Worm (Caenorhabditis elegans): ENCODE measurements around the gene F07C3.2.

Gene F07C3.2

ce11 chrV:9225675-9226144, at the start of gene F07C3.2:
Gene F07C3.2 (plus strand): TSS chrV:9226094.
- TF ChIP-seq nfya-1 (tag; optimal IDR thresholded peaks at IDR 0.05; ENCODE audit: insufficient read depth) (peak; percentile 41), nhr-12 (tag; optimal IDR thresholded peaks at IDR 0.05) (no peak), hmg-11 (tag; optimal IDR thresholded peaks at IDR 0.05) (peak; percentile 26), fkh-10 (GFP tag; optimal IDR thresholded peaks at IDR 0.05) (peak; percentile 13), lin-39 (tag; optimal IDR thresholded peaks at IDR 0.05) (peak; percentile 62)

ce11 chrV:9181669-9182250, 44.1 kb upstream of the F07C3.2 start, which contains the start of gene ptr-1:
Gene ptr-1 (minus strand): TSS chrV:9181719.
- TF ChIP-seq tbx-2 (tag; optimal IDR thresholded peaks at IDR 0.05) (no peak), nhr-25 (tag; optimal IDR thresholded peaks at IDR 0.05) (no peak), lin-39 (tag; optimal IDR thresholded peaks at IDR 0.05) (no peak), unc-62 (GFP tag; optimal IDR thresholded peaks at IDR 0.05) (no peak), fkh-2 (tag; optimal IDR thresholded peaks at IDR 0.05) (no peak), hmg-11 (tag; optimal IDR thresholded peaks at IDR 0.05) (no peak), nhr-76 (tag; optimal IDR thresholded peaks at IDR 0.05) (no peak)

- TF ChIP-seq ztf-4 (tag; optimal IDR thresholded peaks at IDR 0.05) (no peak), sea-2 (GFP tag; optimal IDR thresholded peaks at IDR 0.05) (no peak), pqm-1 (tag; optimal IDR thresholded peaks at IDR 0.05) (no peak), ceh-9 (tag; optimal IDR thresholded peaks at IDR 0.05) (no peak), fos-1 (tag; optimal IDR thresholded peaks at IDR 0.05) (no peak), ztf-11 (tag; optimal IDR thresholded peaks at IDR 0.05) (no peak), elt-2 (tag; optimal IDR thresholded peaks at IDR 0.05) (no peak), snpc-4 (tag; optimal IDR thresholded peaks at IDR 0.05) (no peak), elt-3 (tag; optimal IDR thresholded peaks at IDR 0.05) (no peak), ceh-28 (tag; optimal IDR thresholded peaks at IDR 0.05) (no peak), lin-15B (tag; optimal IDR thresholded peaks at IDR 0.05) (no peak), nhr-76 (tag; optimal IDR thresholded peaks at IDR 0.05) (no peak), skn-1 (tag; optimal IDR thresholded peaks at IDR 0.05) (no peak), nhr-12 (tag; optimal IDR thresholded peaks at IDR 0.05) (no peak), nhr-25 (tag; optimal IDR thresholded peaks at IDR 0.05) (no peak), nhr-23 (tag; optimal IDR thresholded peaks at IDR 0.05) (no peak), ZK546.5 (tag; optimal IDR thresholded peaks at IDR 0.05) (no peak), fkh-2 (tag; optimal IDR thresholded peaks at IDR 0.05) (no peak), egl-27 (tag; optimal IDR thresholded peaks at IDR 0.05) (no peak), nhr-67 (tag; optimal IDR thresholded peaks at IDR 0.05) (no peak)
These were observed 42.0 kb upstream of the F07C3.2 start for ce11 chrV:9183718-9184441.

- no peak for TF ChIP-seq sea-2 (GFP tag; optimal IDR thresholded peaks at IDR 0.05)
These were observed 39.9 kb upstream of the F07C3.2 start for ce11 chrV:9186028-9186427.

ce11 chrV:9191406-9191805, 34.5 kb upstream of the F07C3.2 start, which contains the start of gene sphr-1:
Gene sphr-1 (plus strand): TSS chrV:9191610.
- TF ChIP-seq lin-15B (tag; optimal IDR thresholded peaks at IDR 0.05) (no peak), lin-39 (tag; optimal IDR thresholded peaks at IDR 0.05) (no peak), nfya-1 (tag; optimal IDR thresholded peaks at IDR 0.05; ENCODE audit: insufficient read depth) (peak; percentile 32), nhr-28 (tag; optimal IDR thresholded peaks at IDR 0.05) (no peak), nhr-77 (tag; optimal IDR thresholded peaks at IDR 0.05) (no peak), nhr-67 (tag; optimal IDR thresholded peaks at IDR 0.05) (no peak), hmg-11 (tag; optimal IDR thresholded peaks at IDR 0.05) (peak; percentile 43)

ce11 chrV:9194055-9194454, 31.8 kb upstream of the F07C3.2 start:
- TF ChIP-seq fkh-10 (GFP tag; optimal IDR thresholded peaks at IDR 0.05) (peak; percentile 17), ceh-16 (tag; optimal IDR thresholded peaks at IDR 0.05) (no peak)

Data from whole organism, L3 larva.